Worm (Caenorhabditis elegans): Measurements from ENCODE around the gene F07A11.4.
A peak's percentile ranks its signal among the peaks of the same experiment; 100 is the strongest.
"Not testable (repeated sequence)": the region's sequence is repeated elsewhere in the genome, so short reads cannot be mapped to it uniquely, and the experiment has no call there.

The F07A11.4 gene

DNA sequence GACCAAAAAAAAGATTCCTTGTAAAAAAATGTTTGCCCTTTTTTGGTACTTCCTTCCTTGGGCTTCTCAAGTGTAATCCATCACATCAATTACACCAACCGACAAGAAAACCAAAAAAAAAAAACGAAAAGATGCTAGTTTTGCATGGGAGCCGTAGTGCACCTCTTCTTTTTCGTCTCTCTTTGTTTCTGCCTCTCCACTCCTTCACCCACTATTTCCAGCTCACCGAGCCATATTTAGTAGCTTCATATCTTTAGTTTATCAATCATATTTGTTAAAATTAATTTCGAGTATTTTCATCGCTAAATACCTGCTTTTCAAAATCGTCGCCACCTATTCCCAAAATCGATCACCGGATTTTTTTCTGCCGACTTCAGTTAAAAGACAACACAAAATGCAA is at the start of gene F07A11.4:
F07A11.4 (plus strand) TSS at position 301 of the 400 bp plus-strand sequence.
- TF ChIP-seq pha-2 (tag; optimal IDR thresholded peaks at IDR 0.05) (no peak), ceh-45 (GFP tag; IDR thresholded peaks at IDR 0.05) (no peak), C38D4.7 (GFP tag; optimal IDR thresholded peaks at IDR 0.05) (no peak), ceh-48 (tag; optimal IDR thresholded peaks at IDR 0.05) (no peak), nhr-11 (tag; optimal IDR thresholded peaks at IDR 0.05) (no peak), Y22D7AL.16 (tag; optimal IDR thresholded peaks at IDR 0.05) (no peak), ceh-9 (tag; optimal IDR thresholded peaks at IDR 0.05) (no peak), gmeb-2 (tag; optimal IDR thresholded peaks at IDR 0.05) (no peak), K09A11.1 (tag; optimal IDR thresholded peaks at IDR 0.05; ENCODE audit: insufficient read depth) (no peak), dve-1 (tag; optimal IDR thresholded peaks at IDR 0.05) (no peak), elt-4 (tag; optimal IDR thresholded peaks at IDR 0.05) (no peak), sdc-2 (tag; optimal IDR thresholded peaks at IDR 0.05) (no peak), unc-3 (GFP tag; conservative IDR thresholded peaks at IDR 0.05) (no peak), unc-3 (tag; optimal IDR thresholded peaks at IDR 0.05) (no peak), ceh-19 (GFP tag; optimal IDR thresholded peaks at IDR 0.05) (no peak), unc-42 (tag; optimal IDR thresholded peaks at IDR 0.05) (no peak)

DNA sequence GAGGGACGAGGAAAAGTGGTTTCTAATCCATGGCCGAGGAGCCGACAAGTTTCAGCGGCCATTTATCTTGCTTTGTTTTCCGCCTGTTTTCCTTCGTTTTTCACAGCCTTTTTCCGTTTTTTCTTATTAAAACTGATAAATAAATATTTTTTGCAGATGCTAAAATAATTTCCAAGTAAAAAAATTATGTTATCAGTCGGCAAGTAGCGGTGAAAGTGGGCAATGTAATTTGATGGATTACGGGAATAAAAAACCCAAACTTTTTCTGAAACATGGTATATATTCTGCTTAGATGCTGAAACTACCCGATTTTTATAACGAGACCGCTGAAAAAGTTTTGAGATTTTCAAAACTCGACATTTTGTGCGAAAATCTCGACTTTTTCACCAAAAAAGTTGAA is 48.8 kb upstream of the F07A11.4 start, which contains the start of gene dhgd-1:
dhgd-1 (minus strand) TSS at position 101 of the 400 bp plus-strand sequence.
- not testable (repeated sequence) for TF ChIP-seq hlh-13 (GFP tag; optimal IDR thresholded peaks at IDR 0.05); ceh-2 (tag; optimal IDR thresholded peaks at IDR 0.05); ceh-24 (tag; optimal IDR thresholded peaks at IDR 0.05)

DNA sequence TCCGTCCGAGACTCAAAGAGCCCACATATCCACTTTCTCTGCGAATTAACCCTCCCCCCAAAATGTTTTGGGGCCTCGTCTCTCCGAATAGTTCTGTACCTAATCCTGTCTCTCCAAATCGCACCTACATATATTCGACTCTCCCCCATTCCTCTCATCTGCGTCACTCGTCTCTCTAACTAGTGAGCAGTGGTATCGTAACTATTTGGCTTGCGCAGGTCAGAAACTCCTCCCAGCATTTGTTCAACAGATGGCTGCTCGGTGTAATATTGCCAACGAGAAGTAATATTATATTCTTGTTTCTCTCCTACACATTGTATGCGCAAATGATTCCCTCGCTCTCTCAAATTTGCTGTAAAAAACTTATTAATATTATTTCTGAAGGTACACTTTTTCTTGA is 45.2 kb upstream of the F07A11.4 start, which contains the start of gene F54D5.24:
F54D5.24 (plus strand) TSS at position 316 of the 400 bp plus-strand sequence.
- TF ChIP-seq hlh-30 (tag; optimal IDR thresholded peaks at IDR 0.05; ENCODE audit: insufficient read depth), result no peak
- TF ChIP-seq lim-6 (tag; optimal IDR thresholded peaks at IDR 0.05), result no peak
- TF ChIP-seq tbx-2 (tag; optimal IDR thresholded peaks at IDR 0.05), result peak; percentile 5
- no peak for TF ChIP-seq pat-9 (tag; optimal IDR thresholded peaks at IDR 0.05)
- TF ChIP-seq pag-3 (tag; optimal IDR thresholded peaks at IDR 0.05; ENCODE audit: borderline replicate concordance), result no peak
- TF ChIP-seq ceh-34 (tag; optimal IDR thresholded peaks at IDR 0.05), result peak; percentile 64
- TF ChIP-seq hlh-8 (tag; optimal IDR thresholded peaks at IDR 0.05), result peak; percentile 38
- no peak for TF ChIP-seq ceh-9 (tag; optimal IDR thresholded peaks at IDR 0.05)
- TF ChIP-seq unc-55 (GFP tag; optimal IDR thresholded peaks at IDR 0.05), result no peak
- no peak for TF ChIP-seq pha-2 (tag; optimal IDR thresholded peaks at IDR 0.05)
- no peak for TF ChIP-seq ceh-2 (tag; optimal IDR thresholded peaks at IDR 0.05)
- no peak for TF ChIP-seq C38D4.7 (GFP tag; optimal IDR thresholded peaks at IDR 0.05)

DNA sequence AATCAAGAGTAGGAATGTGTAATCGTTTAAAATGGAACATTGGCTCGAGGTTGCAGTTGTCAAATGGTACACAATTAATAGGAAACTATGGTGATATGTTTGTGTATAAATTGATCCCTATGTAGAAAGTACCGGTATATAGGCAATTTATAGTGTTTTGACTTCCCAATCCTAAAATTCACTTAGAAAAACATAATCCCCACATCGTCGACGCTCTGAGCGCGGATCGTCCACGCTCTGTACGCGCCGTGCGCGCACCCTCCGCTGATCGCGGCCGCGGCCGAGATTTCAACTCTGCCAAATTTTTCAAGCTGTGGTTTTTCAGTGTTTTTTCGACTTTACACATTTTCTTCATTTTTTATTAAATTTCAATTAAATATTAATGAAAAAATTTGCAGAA is 44.5 kb upstream of the F07A11.4 start, which contains the start of gene F54D5.17:
F54D5.17 (plus strand) TSS at position 301 of the 400 bp plus-strand sequence.
- TF ChIP-seq dve-1 (tag; optimal IDR thresholded peaks at IDR 0.05) (no peak), ceh-31 (tag; optimal IDR thresholded peaks at IDR 0.05) (no peak), fkh-10 (GFP tag; optimal IDR thresholded peaks at IDR 0.05) (no peak), eyg-1 (tag; optimal IDR thresholded peaks at IDR 0.05) (no peak), ceh-48 (tag; optimal IDR thresholded peaks at IDR 0.05) (no peak), madf-2 (tag; optimal IDR thresholded peaks at IDR 0.05) (no peak), zip-5 (tag; optimal IDR thresholded peaks at IDR 0.05) (no peak), T23F11.4 (GFP tag; optimal IDR thresholded peaks at IDR 0.05) (no peak), sox-4 (tag; optimal IDR thresholded peaks at IDR 0.05) (no peak), ceh-19 (GFP tag; optimal IDR thresholded peaks at IDR 0.05) (no peak), ceh-9 (tag; optimal IDR thresholded peaks at IDR 0.05) (no peak), K02D7.2 (tag; optimal IDR thresholded peaks at IDR 0.05) (no peak), fkh-6 (tag; optimal IDR thresholded peaks at IDR 0.05) (no peak), ceh-24 (tag; optimal IDR thresholded peaks at IDR 0.05) (no peak), C08G9.2 (tag; optimal IDR thresholded peaks at IDR 0.05) (no peak), rnt-1 (tag; optimal IDR thresholded peaks at IDR 0.05) (no peak), ceh-2 (tag; optimal IDR thresholded peaks at IDR 0.05) (no peak), ama-1 (optimal IDR thresholded peaks at IDR 0.05) (no peak), unc-55 (GFP tag; optimal IDR thresholded peaks at IDR 0.05) (no peak)
